Worm (Caenorhabditis elegans): ENCODE measurements around the gene sax-2.

DNA sequence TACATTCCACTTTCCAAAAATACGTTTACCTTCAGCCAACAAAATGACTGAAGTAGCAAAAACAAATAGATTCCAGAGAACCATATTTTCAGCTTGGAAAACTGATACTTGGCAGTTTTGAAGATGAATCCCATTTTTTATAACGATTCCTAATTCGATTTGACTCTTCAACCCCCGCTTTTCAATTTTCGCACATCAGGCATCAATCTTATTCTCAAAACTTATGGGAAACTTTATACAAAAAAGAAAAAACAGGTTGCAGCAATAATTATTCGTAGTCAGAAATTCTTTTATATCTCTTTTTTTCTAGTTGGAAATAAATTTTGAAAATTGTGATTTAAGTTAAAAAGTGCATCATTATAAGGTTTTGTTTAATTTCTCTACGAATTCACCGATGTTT lies 47.7 kb upstream of the sax-2 start, which contains the start of gene C45G9.10:
- TF ChIP-seq cog-1 (tag; optimal IDR thresholded peaks at IDR 0.05) (no peak), ztf-23 (GFP tag; IDR thresholded peaks at IDR 0.05) (no peak)
